Worm (Caenorhabditis elegans) whole organism, late embryonic: Measurements from ENCODE around the gene srr-4.
A peak's percentile ranks its signal among the peaks of the same experiment; 100 is the strongest.

Experiments
- F13H6.1 ChIP-seq: sonication (generic microtip); optimal IDR thresholded peaks from 2 replicates; lab custom pipeline; 2016; ENCODE audit warnings: missing genetic modification characterization, missing compliant biosample characterization
- T23F11.4 ChIP-seq: fragments of 200-800 bp; sonication (Bioruptor generic); optimal IDR thresholded peaks from 2 replicates; lab custom pipeline; 2018; ENCODE audit warnings: mild to moderate bottlenecking, missing genetic modification characterization, missing compliant biosample characterization
- ceh-22 ChIP-seq: sonication (generic microtip); optimal IDR thresholded peaks from 2 replicates; lab custom pipeline; 2017; ENCODE audit warnings: missing biosample characterization, missing genetic modification characterization
- ceh-24 ChIP-seq: sonication (generic microtip); optimal IDR thresholded peaks from 2 replicates; lab custom pipeline; 2016; ENCODE audit warnings: mild to moderate bottlenecking, missing genetic modification characterization, missing compliant biosample characterization
- ceh-30 ChIP-seq: fragments of 150-350 bp; optimal IDR thresholded peaks from 2 replicates; lab custom pipeline; 2014; ENCODE audit warnings: missing biosample characterization, missing genetic modification characterization
- ceh-31 ChIP-seq: sonication (generic microtip); optimal IDR thresholded peaks from 2 replicates; lab custom pipeline; 2016; ENCODE audit warnings: missing genetic modification characterization, missing compliant biosample characterization
- ceh-6 ChIP-seq: fragments of 200-800 bp; sonication (Bioruptor generic); optimal IDR thresholded peaks from 2 replicates; lab custom pipeline; 2018; ENCODE audit warnings: mild to moderate bottlenecking, missing genetic modification characterization, missing compliant biosample characterization
- ceh-9 ChIP-seq: sonication (generic microtip); optimal IDR thresholded peaks from 2 replicates; lab custom pipeline; 2016; ENCODE audit warnings: mild to moderate bottlenecking, missing genetic modification characterization, inconsistent platforms, missing compliant biosample characterization
- che-1 ChIP-seq: sonication (generic microtip); optimal IDR thresholded peaks from 2 replicates; lab custom pipeline; 2016; ENCODE audit warnings: mild to moderate bottlenecking, missing genetic modification characterization, missing compliant biosample characterization
- dmd-4 ChIP-seq: sonication (generic microtip); optimal IDR thresholded peaks from 2 replicates; lab custom pipeline; 2016; ENCODE audit warnings: borderline replicate concordance, missing genetic modification characterization, missing compliant biosample characterization
- elt-2 ChIP-seq: sonication (generic microtip); optimal IDR thresholded peaks from 2 replicates; lab custom pipeline; 2016; ENCODE audit warnings: missing genetic modification reagents, missing genetic modification characterization, missing compliant biosample characterization
- hlh-13 ChIP-seq: fragments of 200-800 bp; sonication (Bioruptor generic); optimal IDR thresholded peaks from 2 replicates; lab custom pipeline; 2018; ENCODE audit warnings: mild to moderate bottlenecking, missing genetic modification characterization, missing compliant biosample characterization
- hlh-15 ChIP-seq: sonication (generic microtip); optimal IDR thresholded peaks from 2 replicates; lab custom pipeline; 2016; ENCODE audit warnings: missing genetic modification characterization, missing compliant biosample characterization
- hlh-8 ChIP-seq: sonication (generic microtip); optimal IDR thresholded peaks from 2 replicates; lab custom pipeline; 2016; ENCODE audit warnings: missing genotype, missing genetic modification characterization, missing compliant biosample characterization
- lim-6 ChIP-seq: sonication (generic microtip); optimal IDR thresholded peaks from 2 replicates; lab custom pipeline; 2016; ENCODE audit warnings: missing genetic modification characterization, missing compliant biosample characterization
- madf-2 ChIP-seq: sonication (generic microtip); optimal IDR thresholded peaks from 2 replicates; lab custom pipeline; 2017; ENCODE audit warnings: missing genetic modification characterization, missing compliant biosample characterization
- mec-3 ChIP-seq: sonication (generic microtip); optimal IDR thresholded peaks from 2 replicates; lab custom pipeline; 2016; ENCODE audit warnings: borderline replicate concordance, missing genetic modification characterization, missing compliant biosample characterization
- nhr-232 ChIP-seq: sonication (generic microtip); optimal IDR thresholded peaks from 2 replicates; lab custom pipeline; 2016; ENCODE audit warnings: missing genetic modification characterization, missing compliant biosample characterization
- npax-4 ChIP-seq: sonication (generic microtip); optimal IDR thresholded peaks from 2 replicates; lab custom pipeline; 2016; ENCODE audit warnings: missing genetic modification characterization, missing compliant biosample characterization
- odd-2 ChIP-seq: sonication (generic microtip); optimal IDR thresholded peaks from 2 replicates; lab custom pipeline; 2017; ENCODE audit warnings: antibody characterized with exemption, mild to moderate bottlenecking, missing genetic modification characterization, missing compliant biosample characterization
- pag-3 ChIP-seq: sonication (generic microtip); optimal IDR thresholded peaks from 2 replicates; lab custom pipeline; 2016; ENCODE audit warnings: missing compliant biosample characterization, missing genetic modification characterization, borderline replicate concordance
- pha-2 ChIP-seq: sonication (generic microtip); optimal IDR thresholded peaks from 2 replicates; lab custom pipeline; 2017; ENCODE audit warnings: mild to moderate bottlenecking, missing genetic modification characterization, missing compliant biosample characterization
- pqm-1 ChIP-seq: sonication (generic microtip); optimal IDR thresholded peaks from 2 replicates; lab custom pipeline; 2016; ENCODE audit warnings: missing genetic modification characterization, missing compliant biosample characterization
- pros-1 ChIP-seq: fragments of 150-350 bp; optimal IDR thresholded peaks from 2 replicates; lab custom pipeline; 2014; ENCODE audit warnings: missing biosample characterization, missing genetic modification reagents, missing genetic modification characterization
- sox-2 ChIP-seq: fragments of 200-800 bp; sonication (Bioruptor generic); IDR thresholded peaks from 2 replicates; pipeline ENCODE4 v1.3.6; 2022; ENCODE audit warnings: missing genetic modification reagents, missing genetic modification characterization, missing compliant biosample characterization
- sox-4 ChIP-seq: sonication (generic microtip); optimal IDR thresholded peaks from 2 replicates; lab custom pipeline; 2017; ENCODE audit warnings: mild to moderate bottlenecking, missing genetic modification characterization, inconsistent platforms, missing compliant biosample characterization
- syd-9 ChIP-seq: sonication (generic microtip); optimal IDR thresholded peaks from 2 replicates; lab custom pipeline; 2016; ENCODE audit warnings: mild to moderate bottlenecking, missing genetic modification characterization, moderate library complexity, missing compliant biosample characterization
- tbx-7 ChIP-seq: sonication (generic microtip); optimal IDR thresholded peaks from 2 replicates; lab custom pipeline; 2016; ENCODE audit warnings: missing genotype, missing genetic modification characterization, missing compliant biosample characterization
- unc-42 ChIP-seq: sonication (generic microtip); optimal IDR thresholded peaks from 2 replicates; lab custom pipeline; 2016; ENCODE audit warnings: missing genotype, missing genetic modification characterization, missing compliant biosample characterization
- unc-86 ChIP-seq: sonication (generic microtip); optimal IDR thresholded peaks from 2 replicates; lab custom pipeline; 2016; ENCODE audit warnings: missing genetic modification characterization, missing compliant biosample characterization
- zip-5 ChIP-seq: sonication (generic microtip); optimal IDR thresholded peaks from 2 replicates; lab custom pipeline; 2016; ENCODE audit warnings: missing genetic modification characterization, missing compliant biosample characterization
- ztf-16 ChIP-seq: sonication (generic microtip); optimal IDR thresholded peaks from 2 replicates; lab custom pipeline; 2017; ENCODE audit warnings: missing genetic modification characterization, missing compliant biosample characterization

srr-4 gene

DNA sequence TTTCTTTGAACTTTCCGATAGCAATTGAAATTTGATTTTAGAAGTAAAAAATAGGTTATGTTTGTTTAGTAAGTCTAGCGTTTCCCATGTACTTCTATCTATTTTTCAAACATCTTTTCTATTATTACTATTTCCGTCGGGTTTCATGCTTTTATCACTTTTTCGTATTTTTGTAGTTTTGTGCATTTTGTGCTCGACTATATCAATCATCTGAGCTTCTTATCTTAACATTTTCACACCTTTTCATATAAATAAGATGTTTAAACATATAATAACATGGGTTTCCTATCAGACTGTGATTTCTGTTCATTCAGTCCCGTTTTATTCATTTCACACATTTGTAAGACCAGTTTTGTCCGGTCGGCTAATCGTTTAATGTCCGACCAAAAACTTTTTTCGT is 957 bp upstream of the srr-4 start:
- no peak for TF ChIP-seq T23F11.4 (GFP tag; lab: Kevin White, UChicago)
- TF ChIP-seq che-1 = no peak
- no peak for TF ChIP-seq pag-3 (tag; lab: Kevin White, UChicago)
- TF ChIP-seq ceh-24 (tag; lab: Kevin White, UChicago) = no peak
- TF ChIP-seq pqm-1 = no peak
- TF ChIP-seq ceh-30 = no peak
- TF ChIP-seq F13H6.1 (tag; lab: Kevin White, UChicago) = no peak
- TF ChIP-seq, all 69 proteins: peak for 0

DNA sequence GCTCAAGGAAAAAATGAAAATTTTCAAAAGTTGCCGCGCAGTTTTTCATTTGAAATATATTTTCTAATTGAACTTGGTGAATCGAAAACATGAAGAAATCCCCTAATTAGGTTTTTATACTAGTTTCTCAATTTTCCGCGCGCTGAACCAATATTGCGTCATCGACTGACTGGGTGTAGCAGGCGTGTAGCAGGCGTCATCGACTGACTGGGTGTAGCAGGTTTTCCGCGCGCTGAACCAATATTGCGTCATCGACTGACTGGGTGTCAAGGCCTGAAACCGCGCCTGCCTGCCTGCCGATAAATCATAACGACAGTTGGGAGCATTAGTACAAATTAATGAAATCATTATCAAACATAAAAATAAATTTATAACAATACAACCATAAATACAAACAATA is 4.3 kb downstream of the srr-4 start:
- TF ChIP-seq hlh-8 (tag; lab: Kevin White, UChicago) = no peak
- peak; percentile 7 for TF ChIP-seq elt-2 (tag; lab: Kevin White, UChicago)
- no peak for TF ChIP-seq lim-6
- TF ChIP-seq pha-2 (tag; lab: Kevin White, UChicago) = no peak
- TF ChIP-seq, all 69 proteins: peak for 1

DNA sequence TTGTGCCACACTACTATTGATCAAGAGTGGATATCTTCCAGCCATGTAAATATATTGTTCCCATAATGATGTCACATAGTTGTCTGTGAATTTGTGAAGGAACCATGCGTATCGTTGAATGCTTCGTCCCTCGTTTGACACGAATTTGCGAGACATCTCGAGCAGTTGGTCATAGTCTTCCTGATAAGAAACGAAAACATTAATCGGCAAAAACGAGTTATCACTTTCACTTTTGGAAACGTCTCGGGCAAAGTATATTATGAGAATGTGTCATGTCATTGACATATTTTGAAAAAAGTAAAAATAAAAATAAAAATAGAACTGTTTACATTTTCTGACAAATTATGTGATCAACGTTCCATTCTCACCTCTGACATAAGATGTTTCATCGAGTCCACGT is 7.4 kb downstream of the srr-4 start:
- peak; percentile 18 for TF ChIP-seq elt-2 (tag; lab: Kevin White, UChicago)
- no peak for TF ChIP-seq sox-4

DNA sequence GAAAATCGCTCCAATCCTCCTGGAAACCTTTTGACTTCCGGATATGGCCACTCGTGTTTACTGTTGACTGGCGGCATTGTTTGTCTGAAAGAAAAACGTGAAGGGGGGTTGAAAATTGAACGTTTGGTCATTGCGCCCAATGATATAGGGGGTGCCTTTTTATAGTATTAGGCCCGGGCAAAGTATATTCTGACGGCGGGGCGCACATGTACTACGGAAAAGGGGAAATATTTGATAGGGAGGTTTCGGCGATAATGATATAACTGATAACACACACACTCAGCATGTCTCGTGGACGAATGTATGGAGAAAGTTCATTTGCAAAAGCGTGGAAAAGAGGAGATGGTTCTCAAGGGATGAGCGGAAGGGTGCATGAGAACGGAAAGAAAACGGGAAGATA is 8.6 kb downstream of the srr-4 start, which contains the start of gene cpt-4:
TSS of gene cpt-4 (minus strand) at position 84 of the 400 bp plus-strand sequence.
- TF ChIP-seq ceh-6 (GFP tag; lab: Kevin White, UChicago) (no peak), npax-4 (tag; lab: Kevin White, UChicago) (no peak), ceh-31 (no peak), T23F11.4 (GFP tag; lab: Kevin White, UChicago) (no peak), odd-2 (tag; lab: Kevin White, UChicago) (no peak), elt-2 (tag; lab: Kevin White, UChicago) (peak; percentile 89)

DNA sequence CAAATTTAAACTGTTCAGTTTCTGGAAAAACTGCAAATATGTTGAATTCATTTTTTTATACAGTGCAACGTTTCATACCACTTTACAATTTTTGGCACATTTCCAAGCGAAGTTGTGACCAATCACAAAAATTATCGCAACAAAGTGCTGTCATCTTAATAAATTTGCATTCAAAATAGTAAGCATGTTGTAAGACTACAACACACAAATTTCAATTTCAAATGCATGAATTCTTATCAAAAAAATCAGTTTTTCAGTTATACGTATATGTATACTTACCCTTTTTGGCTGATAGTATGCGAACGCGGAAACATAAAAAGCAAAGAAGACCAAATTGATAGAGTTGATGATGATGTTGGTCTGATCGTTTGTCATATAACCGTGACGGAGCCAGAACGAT is 11.2 kb downstream of the srr-4 start:
- TF ChIP-seq hlh-13 = no peak

DNA sequence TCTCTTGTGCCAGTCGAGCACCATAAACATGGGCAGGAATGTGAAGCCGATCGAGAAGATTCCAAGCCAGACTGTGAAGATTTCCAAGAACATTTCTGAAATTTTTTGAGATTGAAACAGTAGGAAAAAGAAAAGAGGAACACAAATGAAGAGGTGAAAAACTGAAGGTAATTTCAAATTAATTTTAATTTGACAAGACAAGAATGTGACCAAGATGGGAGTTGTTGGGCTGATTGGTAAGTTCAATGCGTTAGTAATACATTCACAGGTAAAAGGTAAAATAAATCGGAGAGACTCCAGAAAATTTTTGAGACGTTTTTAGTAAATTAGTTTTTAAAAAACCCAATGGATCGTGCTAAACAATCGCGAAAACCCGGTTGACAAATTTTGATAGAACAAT is 11.7 kb downstream of the srr-4 start, which contains the start of gene swt-7:
TSS of gene swt-7 (minus strand) at position 101 of the 400 bp plus-strand sequence.
- TF ChIP-seq unc-86 (tag; lab: Kevin White, UChicago) (no peak), tbx-7 (tag; lab: Kevin White, UChicago) (no peak), pros-1 (tag; lab: Kevin White, UChicago) (no peak), ztf-16 (tag; lab: Kevin White, UChicago) (no peak), hlh-15 (tag; lab: Kevin White, UChicago) (no peak), ceh-9 (tag; lab: Kevin White, UChicago) (no peak), zip-5 (tag; lab: Kevin White, UChicago) (no peak), dmd-4 (tag; lab: Kevin White, UChicago) (no peak)

DNA sequence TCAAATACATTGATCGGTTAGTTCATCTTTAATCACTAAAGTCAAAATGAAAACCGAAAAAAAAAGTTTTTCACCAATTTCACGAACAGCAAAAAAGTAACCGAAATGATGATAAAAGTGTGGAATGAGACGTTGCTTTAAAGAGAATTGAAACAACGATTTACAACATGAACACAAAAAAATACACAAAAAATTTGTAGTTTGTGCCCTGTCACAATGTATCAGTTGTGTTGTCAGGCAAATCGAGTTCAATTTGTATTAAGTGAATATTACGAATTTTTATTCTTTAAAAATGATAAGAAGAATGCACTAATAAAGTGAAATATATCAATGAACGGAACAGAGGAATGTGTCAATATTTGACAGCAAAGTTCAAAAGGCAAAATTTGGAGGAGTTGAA is 12.7 kb downstream of the srr-4 start:
- TF ChIP-seq mec-3 (tag; lab: Kevin White, UChicago) (no peak), F13H6.1 (tag; lab: Kevin White, UChicago) (no peak), ceh-22 (tag; lab: Kevin White, UChicago) (no peak), sox-2 (GFP tag; lab: Robert Waterston, UW) (no peak), madf-2 (tag; lab: Kevin White, UChicago) (no peak), T23F11.4 (GFP tag; lab: Kevin White, UChicago) (no peak), ceh-6 (GFP tag; lab: Kevin White, UChicago) (no peak), hlh-13 (no peak), unc-42 (tag; lab: Kevin White, UChicago) (no peak), nhr-232 (tag; lab: Kevin White, UChicago) (no peak), zip-5 (tag; lab: Kevin White, UChicago) (no peak), pros-1 (tag; lab: Kevin White, UChicago) (no peak), tbx-7 (tag; lab: Kevin White, UChicago) (no peak), syd-9 (tag; lab: Kevin White, UChicago) (no peak)
